Worm (Caenorhabditis elegans): ENCODE results near the gene F59B2.3.

DNA sequence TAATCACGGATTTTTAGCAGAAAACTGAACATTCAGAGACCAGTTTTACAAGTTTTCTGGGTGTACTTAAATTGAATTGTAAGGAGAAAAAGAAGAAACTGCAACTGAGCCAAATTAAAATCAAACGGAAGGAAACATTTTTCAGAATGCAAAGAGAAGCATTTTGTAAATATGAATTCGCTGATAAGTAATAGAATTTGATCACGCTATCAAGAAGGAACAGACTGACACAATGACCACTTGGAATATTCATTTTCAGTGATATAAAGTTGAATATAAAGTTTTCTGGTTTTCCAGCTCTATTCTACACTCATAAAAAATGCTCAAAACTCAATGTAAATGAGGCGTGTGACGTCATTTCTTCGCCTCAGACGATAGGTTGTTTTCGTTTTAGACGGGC, 34.6 kb upstream of the F59B2.3 start:
- no peak for TF ChIP-seq hmg-1.2 (GFP tag; IDR thresholded peaks at IDR 0.05)
- TF ChIP-seq sptf-2 (GFP tag; optimal IDR thresholded peaks at IDR 0.05) = no peak
- no peak for TF ChIP-seq unc-62 (GFP tag; optimal IDR thresholded peaks at IDR 0.05)
- TF ChIP-seq fkh-3 (tag; optimal IDR thresholded peaks at IDR 0.05) = no peak
- no peak for TF ChIP-seq xnd-1 (tag; optimal IDR thresholded peaks at IDR 0.05)
- no peak for TF ChIP-seq ama-1 (optimal IDR thresholded peaks at IDR 0.05)
- TF ChIP-seq ama-1 (GFP tag; optimal IDR thresholded peaks at IDR 0.05) = no peak

Data from whole organism, young adult.